Worm (Caenorhabditis elegans): ENCODE data around the gene ctsa-4.1.

The ctsa-4.1 gene

DNA sequence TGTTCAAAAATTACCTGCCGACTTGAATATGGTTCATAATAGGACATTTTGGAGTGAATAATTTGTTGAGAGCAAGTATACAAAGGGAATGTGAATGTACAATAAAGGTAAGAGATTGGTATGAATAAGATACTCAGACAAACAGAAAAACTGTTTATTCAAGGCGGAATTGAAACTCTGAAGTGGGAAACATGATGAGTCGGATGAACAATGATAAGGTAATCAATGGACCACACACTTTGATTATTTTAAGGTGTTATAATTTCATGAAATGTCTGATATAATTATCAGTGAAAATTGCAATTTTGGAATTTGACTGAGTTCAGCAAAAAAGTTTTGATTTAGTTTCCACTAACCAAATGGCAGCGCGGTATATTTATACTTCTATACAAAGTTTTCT is 27.3 kb upstream of the ctsa-4.1 start:
- peak; percentile 57 for TF ChIP-seq elt-2 (tag; optimal IDR thresholded peaks at IDR 0.05)
- peak in 1 of 2 experiments; percentile 6 for TF ChIP-seq lin-35 (GFP tag; optimal IDR thresholded peaks at IDR 0.05)
- no peak for TF ChIP-seq C16A3.4 (tag; optimal IDR thresholded peaks at IDR 0.05)

DNA sequence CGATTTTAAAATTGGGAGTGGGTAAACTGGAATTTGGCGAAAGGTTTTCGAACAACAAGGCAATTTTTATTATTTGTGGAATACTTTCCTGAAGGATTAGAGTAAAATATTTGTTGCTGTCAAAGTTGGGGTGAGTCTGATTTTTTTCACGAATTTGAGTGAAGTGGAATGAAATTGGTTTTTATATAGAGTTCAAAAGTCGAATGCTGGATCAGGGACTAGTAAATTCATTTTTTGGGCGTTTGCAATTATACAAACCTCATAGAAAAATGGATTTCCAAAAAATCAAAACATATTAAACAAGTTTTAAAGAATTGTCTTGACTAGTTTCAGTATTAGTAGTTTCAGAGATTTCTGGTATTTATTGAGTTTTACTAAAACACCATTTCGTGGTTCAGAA is 26.8 kb upstream of the ctsa-4.1 start, which contains the start of gene C32D5.7:
Gene C32D5.7 (minus strand): TSS at position 101 of the 400 bp plus-strand sequence.
- TF ChIP-seq zag-1 (tag; optimal IDR thresholded peaks at IDR 0.05) (no peak), isw-1 (GFP tag; IDR thresholded peaks at IDR 0.05) (no peak), unc-98 (GFP tag; IDR thresholded peaks at IDR 0.05) (no peak), unc-62 (GFP tag; optimal IDR thresholded peaks at IDR 0.05) (no peak), mab-9 (GFP tag; IDR thresholded peaks at IDR 0.05) (no peak), lsy-2 (tag; optimal IDR thresholded peaks at IDR 0.05) (no peak), pag-3 (tag; optimal IDR thresholded peaks at IDR 0.05; ENCODE audit: borderline replicate concordance, insufficient read depth) (no peak), snu-23 (GFP tag; optimal IDR thresholded peaks at IDR 0.05) (no peak), nhr-47 (tag; optimal IDR thresholded peaks at IDR 0.05) (no peak)

DNA sequence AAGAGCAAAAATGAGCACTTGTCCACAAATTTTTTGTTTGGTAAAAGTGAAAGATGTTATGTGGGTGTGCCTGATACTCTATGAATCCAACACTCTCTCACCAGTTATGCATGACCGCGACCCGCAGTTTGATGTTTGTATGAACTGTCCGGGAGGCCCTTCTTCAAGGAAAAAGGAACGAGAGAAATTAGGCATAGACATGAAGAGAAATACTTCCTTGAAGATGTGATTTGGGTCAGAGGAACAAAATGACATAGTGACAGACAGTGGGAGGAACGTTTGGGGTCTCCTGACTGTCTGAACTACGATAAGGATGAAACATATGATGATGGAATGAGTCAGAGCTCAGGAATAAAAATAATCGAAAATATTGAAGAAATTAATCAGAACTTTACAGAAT is 25.7 kb upstream of the ctsa-4.1 start:
- TF ChIP-seq lin-14 (GFP tag; optimal IDR thresholded peaks at IDR 0.05) = peak; percentile 18
- no peak for TF ChIP-seq hlh-4 (tag; optimal IDR thresholded peaks at IDR 0.05)
- TF ChIP-seq dsc-1 (tag; optimal IDR thresholded peaks at IDR 0.05) = no peak
- TF ChIP-seq ceh-88 (GFP tag; IDR thresholded peaks at IDR 0.05) = no peak
- no peak for TF ChIP-seq aha-1 (tag; optimal IDR thresholded peaks at IDR 0.05)
- TF ChIP-seq blmp-1 (tag; optimal IDR thresholded peaks at IDR 0.05) = peak; percentile 79
- TF ChIP-seq zag-1 (tag; optimal IDR thresholded peaks at IDR 0.05) = no peak
- TF ChIP-seq snpc-4 (tag; optimal IDR thresholded peaks at IDR 0.05) = no peak
- TF ChIP-seq snu-23 (GFP tag; optimal IDR thresholded peaks at IDR 0.05) = no peak
- TF ChIP-seq nhr-85 (tag) = peak; percentile 14

DNA sequence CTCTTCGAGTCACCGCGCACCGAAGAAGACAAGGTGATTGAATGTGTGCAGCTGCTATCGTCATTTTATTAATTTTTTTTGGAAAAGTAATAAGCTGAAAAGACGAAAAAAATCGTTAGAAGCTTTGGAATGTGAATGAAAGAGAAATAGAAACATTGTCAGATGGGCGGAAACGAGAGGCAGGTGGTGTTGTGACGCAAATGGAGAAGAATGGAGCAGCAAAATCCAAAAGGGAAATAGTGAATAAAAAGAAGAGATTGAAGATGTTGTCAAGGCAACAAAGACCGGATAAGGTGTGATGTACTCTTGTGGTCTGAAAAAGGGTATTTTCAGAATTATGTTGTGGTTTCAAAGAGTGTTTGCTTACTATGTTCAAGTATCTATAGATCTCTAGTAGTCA is 24.3 kb upstream of the ctsa-4.1 start:
- TF ChIP-seq aly-2 (tag; optimal IDR thresholded peaks at IDR 0.05) = no peak
- no peak for TF ChIP-seq ama-1 (optimal IDR thresholded peaks at IDR 0.05)
- no peak for TF ChIP-seq egl-13 (tag; optimal IDR thresholded peaks at IDR 0.05)
- no peak for TF ChIP-seq C04F5.9 (tag; optimal IDR thresholded peaks at IDR 0.05)
- peak; percentile 36 for TF ChIP-seq nhr-47 (tag; optimal IDR thresholded peaks at IDR 0.05)
- no peak for TF ChIP-seq ets-5 (GFP tag; IDR thresholded peaks at IDR 0.05)
- no peak for TF ChIP-seq pax-3 (tag; optimal IDR thresholded peaks at IDR 0.05)
- peak; percentile 96 for TF ChIP-seq fkh-8 (tag; optimal IDR thresholded peaks at IDR 0.05)
- TF ChIP-seq F16B12.6 (tag; optimal IDR thresholded peaks at IDR 0.05) = no peak
- no peak for TF ChIP-seq xbp-1 (tag; optimal IDR thresholded peaks at IDR 0.05)
- TF ChIP-seq dsc-1 (tag; optimal IDR thresholded peaks at IDR 0.05) = peak; percentile 74
- peak; percentile 24 for TF ChIP-seq lin-14 (GFP tag; optimal IDR thresholded peaks at IDR 0.05)
- no peak for TF ChIP-seq grh-1 (GFP tag; IDR thresholded peaks at IDR 0.05)
- TF ChIP-seq snpc-4 (tag; optimal IDR thresholded peaks at IDR 0.05) = no peak
- TF ChIP-seq elt-3 (tag; optimal IDR thresholded peaks at IDR 0.05) = no peak
- no peak for TF ChIP-seq lsy-2 (tag; optimal IDR thresholded peaks at IDR 0.05)
- no peak for TF ChIP-seq lin-35 (GFP tag; optimal IDR thresholded peaks at IDR 0.05)
- TF ChIP-seq elt-2 (tag; optimal IDR thresholded peaks at IDR 0.05) = no peak
- TF ChIP-seq jun-1 (tag; optimal IDR thresholded peaks at IDR 0.05) = no peak
- TF ChIP-seq blmp-1 (tag; optimal IDR thresholded peaks at IDR 0.05) = no peak
- peak; percentile 5 for TF ChIP-seq nhr-77 (tag; optimal IDR thresholded peaks at IDR 0.05)
- TF ChIP-seq mab-9 (GFP tag; IDR thresholded peaks at IDR 0.05) = no peak
- TF ChIP-seq nhr-237 (tag; optimal IDR thresholded peaks at IDR 0.05) = no peak
- no peak for TF ChIP-seq lin-15B (tag; optimal IDR thresholded peaks at IDR 0.05)
- no peak for TF ChIP-seq nhr-90 (tag; optimal IDR thresholded peaks at IDR 0.05; ENCODE audit: poor library complexity)
- peak; percentile 64 for TF ChIP-seq nhr-71 (tag; optimal IDR thresholded peaks at IDR 0.05)
- peak; percentile 4 for TF ChIP-seq snu-23 (GFP tag; optimal IDR thresholded peaks at IDR 0.05)
- no peak for TF ChIP-seq swsn-7 (tag; optimal IDR thresholded peaks at IDR 0.05)
- TF ChIP-seq nhr-19 (GFP tag; conservative IDR thresholded peaks at IDR 0.05) = no peak
- TF ChIP-seq ztf-11 (tag; optimal IDR thresholded peaks at IDR 0.05) = no peak
- TF ChIP-seq zip-4 (GFP tag; optimal IDR thresholded peaks at IDR 0.05) = no peak
- no peak for TF ChIP-seq rnt-1 (tag; optimal IDR thresholded peaks at IDR 0.05)
- TF ChIP-seq unc-98 (GFP tag; IDR thresholded peaks at IDR 0.05) = no peak
- TF ChIP-seq nhr-20 (tag; optimal IDR thresholded peaks at IDR 0.05) = peak; percentile 9
- no peak for TF ChIP-seq ces-1 (GFP tag; optimal IDR thresholded peaks at IDR 0.05)
- TF ChIP-seq ceh-82 (tag; optimal IDR thresholded peaks at IDR 0.05) = no peak
- TF ChIP-seq sptf-1 (tag; optimal IDR thresholded peaks at IDR 0.05) = no peak
